Fruit fly (Drosophila melanogaster) whole organism, embryonic: ENCODE results near the gene RhoBTB.

Experiments
- B-H1 ChIP-seq: fragments of 200-800 bp; sonication (Bioruptor generic); IDR thresholded peaks from 3 replicates; pipeline ENCODE4 v1.3.6; 2022; ENCODE audit warnings: missing biosample characterization, missing genetic modification characterization
- CG10321 ChIP-seq: fragments of 200-800 bp; sonication (Bioruptor generic); IDR thresholded peaks from 2 replicates; pipeline ENCODE4 v1.3.6; 2022; ENCODE audit warnings: missing biosample characterization, missing genetic modification characterization
- CG12155 ChIP-seq: fragments of 200-800 bp; sonication (Bioruptor generic); optimal IDR thresholded peaks from 3 replicates; lab custom pipeline; 2016; ENCODE audit warnings: missing biosample characterization, missing genetic modification characterization
- CG13624 ChIP-seq: fragments of 200-800 bp; sonication (Bioruptor generic); optimal IDR thresholded peaks from 2 replicates; lab custom pipeline; 2016; ENCODE audit warnings: missing biosample characterization, missing genetic modification characterization
- CG13775 ChIP-seq: fragments of 200-800 bp; sonication (Bioruptor generic); optimal IDR thresholded peaks from 3 replicates; lab custom pipeline; 2017; ENCODE audit warnings: missing biosample characterization, mild to moderate bottlenecking, missing genetic modification characterization
- CG15479 ChIP-seq: fragments of 200-800 bp; sonication (Bioruptor generic); optimal IDR thresholded peaks from 3 replicates; lab custom pipeline; 2019; ENCODE audit warnings: missing biosample characterization, mild to moderate bottlenecking, missing genetic modification characterization, moderate library complexity
- CG1602 ChIP-seq: fragments of 200-800 bp; sonication (Bioruptor generic); optimal IDR thresholded peaks from 3 replicates; lab custom pipeline; 2016; ENCODE audit warnings: missing biosample characterization, missing genetic modification characterization
- CG1647 ChIP-seq: fragments of 200-800 bp; sonication (Bioruptor generic); optimal IDR thresholded peaks from 3 replicates; lab custom pipeline; 2016; ENCODE audit warnings: missing biosample characterization, missing genetic modification characterization
- CG32767 ChIP-seq: fragments of 200-800 bp; sonication (Bioruptor generic); IDR thresholded peaks from 2 replicates; pipeline ENCODE4 v1.3.6; 2022; ENCODE audit warnings: missing biosample characterization, missing genetic modification characterization
- CG34224 ChIP-seq: fragments of 200-800 bp; sonication (Bioruptor generic); IDR thresholded peaks from 3 replicates; pipeline ENCODE4 v1.3.6; 2022; ENCODE audit warnings: missing biosample characterization, missing genetic modification characterization; ENCODE audit not compliant: partially characterized antibody
- CG42726 ChIP-seq: fragments of 200-800 bp; sonication (Bioruptor generic); IDR thresholded peaks from 2 replicates; pipeline ENCODE4 v1.3.6; 2022; ENCODE audit warnings: missing biosample characterization, missing genetic modification characterization; ENCODE audit not compliant: partially characterized antibody
- CG4282 ChIP-seq: fragments of 200-800 bp; sonication (Bioruptor generic); optimal IDR thresholded peaks from 2 replicates; lab custom pipeline; 2016; ENCODE audit warnings: missing biosample characterization, missing genetic modification characterization
- CG4360 ChIP-seq: fragments of 200-800 bp; sonication (Bioruptor generic); IDR thresholded peaks from 2 replicates; pipeline ENCODE4 v1.3.6; 2022; ENCODE audit warnings: missing biosample characterization, missing genetic modification characterization
- CG4730 ChIP-seq: fragments of 200-800 bp; sonication (Bioruptor generic); IDR thresholded peaks from 2 replicates; pipeline ENCODE4 v1.3.6; 2022; ENCODE audit warnings: missing biosample characterization, missing genetic modification characterization
- CG7271 ChIP-seq: fragments of 200-800 bp; sonication (Bioruptor generic); optimal IDR thresholded peaks from 2 replicates; lab custom pipeline; 2018; ENCODE audit warnings: missing biosample characterization, mild to moderate bottlenecking, missing genetic modification characterization, moderate library complexity
- CG8924 ChIP-seq: fragments of 200-800 bp; optimal IDR thresholded peaks from 3 replicates; lab custom pipeline; 2019; ENCODE audit warnings: missing biosample characterization, mild to moderate bottlenecking, missing genetic modification characterization, moderate library complexity
- CG9609 ChIP-seq: fragments of 200-800 bp; sonication (Bioruptor generic); optimal IDR thresholded peaks from 3 replicates; lab custom pipeline; 2016; ENCODE audit warnings: missing biosample characterization, missing genetic modification characterization
- CG9876 ChIP-seq: fragments of 200-800 bp; sonication (Bioruptor generic); optimal IDR thresholded peaks from 2 replicates; lab custom pipeline; 2016; ENCODE audit warnings: missing biosample characterization, missing genetic modification characterization
- Camta ChIP-seq: fragments of 200-800 bp; sonication (Bioruptor generic); optimal IDR thresholded peaks from 2 replicates; lab custom pipeline; 2016; ENCODE audit warnings: missing biosample characterization, missing genetic modification characterization
- H15 ChIP-seq: fragments of 200-800 bp; sonication (Bioruptor generic); IDR thresholded peaks from 3 replicates; pipeline ENCODE4 v1.3.6; 2022; ENCODE audit warnings: missing biosample characterization, missing genetic modification characterization
- HLH4C ChIP-seq: fragments of 200-800 bp; sonication (Bioruptor generic); IDR thresholded peaks from 3 replicates; pipeline ENCODE4 v1.3.6; 2022; ENCODE audit warnings: missing biosample characterization, missing genetic modification characterization; ENCODE audit not compliant: partially characterized antibody
- Hmr ChIP-seq: fragments of 200-800 bp; sonication (Bioruptor generic); optimal IDR thresholded peaks from 3 replicates; lab custom pipeline; 2017; ENCODE audit warnings: mild to moderate bottlenecking, missing biosample characterization, missing genetic modification reagents, missing genetic modification characterization
- Hr3 ChIP-seq: fragments of 200-800 bp; sonication (Bioruptor generic); optimal IDR thresholded peaks from 3 replicates; lab custom pipeline; 2016; ENCODE audit warnings: missing biosample characterization, missing genetic modification characterization
- Kr ChIP-seq: fragments of 200-800 bp; sonication (Bioruptor generic); optimal IDR thresholded peaks from 2 replicates; lab custom pipeline; 2017; ENCODE audit warnings: missing biosample characterization, mild to moderate bottlenecking, missing genetic modification characterization
- Lhr ChIP-seq: fragments of 200-800 bp; sonication (Bioruptor generic); optimal IDR thresholded peaks from 3 replicates; lab custom pipeline; 2017; ENCODE audit warnings: mild to moderate bottlenecking, missing biosample characterization, missing genetic modification reagents, missing genetic modification characterization
- Lim3 ChIP-seq: fragments of 200-800 bp; sonication (Bioruptor generic); IDR thresholded peaks from 2 replicates; pipeline ENCODE4 v1.3.6; 2022; ENCODE audit warnings: missing biosample characterization, missing genetic modification characterization
- Lpt ChIP-seq: fragments of >200 bp; optimal IDR thresholded peaks from 2 replicates; lab custom pipeline; 2018; ENCODE audit warnings: missing biosample characterization, missing genetic modification characterization
- Pdp1 ChIP-seq, 2 experiments: fragments of 200-800 bp; sonication (Bioruptor generic); optimal IDR thresholded peaks; 3 replicates each; lab custom pipeline; 2016; ENCODE audit warnings: missing biosample characterization in 2 of 2, missing genetic modification characterization in 2 of 2, mild to moderate bottlenecking in 1 of 2, moderate library complexity in 1 of 2
- Side ChIP-seq: fragments of 200-800 bp; sonication (Bioruptor generic); optimal IDR thresholded peaks from 2 replicates; lab custom pipeline; 2016; ENCODE audit warnings: missing biosample characterization, missing genetic modification characterization
- Taf1 ChIP-seq: fragments of 200-800 bp; sonication (Bioruptor generic); IDR thresholded peaks from 2 replicates; pipeline ENCODE4 v1.3.6; 2022; ENCODE audit warnings: missing biosample characterization, missing genetic modification characterization
- Usf ChIP-seq: fragments of 200-800 bp; sonication (Bioruptor generic); optimal IDR thresholded peaks from 2 replicates; lab custom pipeline; 2017; ENCODE audit warnings: missing genotype, missing biosample characterization, missing genetic modification characterization
- YL-1 ChIP-seq: fragments of 200-800 bp; sonication (Bioruptor generic); optimal IDR thresholded peaks from 3 replicates; lab custom pipeline; 2017; ENCODE audit warnings: missing biosample characterization, mild to moderate bottlenecking, missing genetic modification characterization
- amos ChIP-seq: fragments of 200-800 bp; sonication (Bioruptor generic); IDR thresholded peaks from 2 replicates; pipeline ENCODE4 v1.3.6; 2022; ENCODE audit warnings: missing biosample characterization, missing genetic modification characterization; ENCODE audit not compliant: partially characterized antibody
- cad ChIP-seq: fragments of >200 bp; optimal IDR thresholded peaks from 2 replicates; lab custom pipeline; 2017; ENCODE audit warnings: missing biosample characterization, missing genetic modification characterization
- chn ChIP-seq: fragments of 200-800 bp; sonication (Bioruptor generic); optimal IDR thresholded peaks from 2 replicates; lab custom pipeline; 2016; ENCODE audit warnings: missing biosample characterization, missing genetic modification characterization
- crol ChIP-seq: fragments of 200-800 bp; sonication (Bioruptor generic); IDR thresholded peaks from 2 replicates; pipeline ENCODE4 v1.3.6; 2022; ENCODE audit warnings: missing biosample characterization, missing genetic modification characterization
- dan ChIP-seq: fragments of 200-800 bp; sonication (Bioruptor generic); IDR thresholded peaks from 2 replicates; pipeline ENCODE4 v1.3.6; 2022; ENCODE audit warnings: missing biosample characterization, missing genetic modification characterization
- en ChIP-seq: fragments of 200-800 bp; sonication (Bioruptor generic); optimal IDR thresholded peaks from 2 replicates; lab custom pipeline; 2016; ENCODE audit warnings: missing biosample characterization, missing genetic modification characterization
- fd102C ChIP-seq: fragments of 200-800 bp; sonication (Bioruptor generic); optimal IDR thresholded peaks from 2 replicates; lab custom pipeline; 2018; ENCODE audit warnings: missing biosample characterization, mild to moderate bottlenecking, missing genetic modification characterization, moderate library complexity
- grn ChIP-seq: fragments of 200-800 bp; sonication (Bioruptor generic); optimal IDR thresholded peaks from 3 replicates; lab custom pipeline; 2017; ENCODE audit warnings: missing biosample characterization, missing genetic modification characterization
- hb ChIP-seq: fragments of 200-800 bp; sonication (Bioruptor generic); IDR thresholded peaks from 3 replicates; pipeline ENCODE4 v1.3.6; 2022; ENCODE audit warnings: missing biosample characterization, missing genetic modification characterization; ENCODE audit not compliant: partially characterized antibody
- hkb ChIP-seq, 2 experiments: fragments of 200-800 bp in 1 of 2; fragments of >200 bp in 1 of 2; sonication (Bioruptor generic) in 1 of 2; IDR thresholded peaks in 1 of 2; optimal IDR thresholded peaks in 1 of 2; 2 replicates each; pipeline versions ENCODE4 v1.3.6 to Lab custom; 2017 to 2022; ENCODE audit warnings: missing biosample characterization in 1 of 2, missing genetic modification characterization in 1 of 2
- sens ChIP-seq: fragments of 200-800 bp; sonication (Bioruptor generic); peaks from one replicate; lab custom pipeline; 2016; ENCODE audit warnings: missing biosample characterization, missing genetic modification characterization
- sim ChIP-seq: fragments of 200-800 bp; sonication (Bioruptor generic); IDR thresholded peaks from 2 replicates; pipeline ENCODE4 v1.3.6; 2022; ENCODE audit warnings: missing biosample characterization, missing genetic modification characterization
- sob ChIP-seq: fragments of 200-800 bp; sonication (Bioruptor generic); IDR thresholded peaks from 2 replicates; pipeline ENCODE4 v1.3.6; 2022; ENCODE audit warnings: missing biosample characterization, missing genetic modification characterization
- tin ChIP-seq: fragments of 200-800 bp; sonication (Bioruptor generic); optimal IDR thresholded peaks from 3 replicates; lab custom pipeline; 2016; ENCODE audit warnings: missing biosample characterization, missing genetic modification characterization
- vnd ChIP-seq: fragments of 200-800 bp; sonication (Bioruptor generic); IDR thresholded peaks from 3 replicates; pipeline ENCODE4 v1.3.6; 2022; ENCODE audit warnings: missing biosample characterization, missing genetic modification characterization; ENCODE audit not compliant: partially characterized antibody
- wor ChIP-seq: fragments of 200-800 bp; sonication (Bioruptor generic); IDR thresholded peaks from 2 replicates; pipeline ENCODE4 v1.3.6; 2022; ENCODE audit warnings: missing biosample characterization, missing genetic modification characterization
- zfh1 ChIP-seq: fragments of 200-800 bp; sonication (Bioruptor generic); IDR thresholded peaks from 3 replicates; pipeline ENCODE4 v1.3.6; 2022; ENCODE audit warnings: missing biosample characterization, missing genetic modification characterization

Gene RhoBTB

DNA sequence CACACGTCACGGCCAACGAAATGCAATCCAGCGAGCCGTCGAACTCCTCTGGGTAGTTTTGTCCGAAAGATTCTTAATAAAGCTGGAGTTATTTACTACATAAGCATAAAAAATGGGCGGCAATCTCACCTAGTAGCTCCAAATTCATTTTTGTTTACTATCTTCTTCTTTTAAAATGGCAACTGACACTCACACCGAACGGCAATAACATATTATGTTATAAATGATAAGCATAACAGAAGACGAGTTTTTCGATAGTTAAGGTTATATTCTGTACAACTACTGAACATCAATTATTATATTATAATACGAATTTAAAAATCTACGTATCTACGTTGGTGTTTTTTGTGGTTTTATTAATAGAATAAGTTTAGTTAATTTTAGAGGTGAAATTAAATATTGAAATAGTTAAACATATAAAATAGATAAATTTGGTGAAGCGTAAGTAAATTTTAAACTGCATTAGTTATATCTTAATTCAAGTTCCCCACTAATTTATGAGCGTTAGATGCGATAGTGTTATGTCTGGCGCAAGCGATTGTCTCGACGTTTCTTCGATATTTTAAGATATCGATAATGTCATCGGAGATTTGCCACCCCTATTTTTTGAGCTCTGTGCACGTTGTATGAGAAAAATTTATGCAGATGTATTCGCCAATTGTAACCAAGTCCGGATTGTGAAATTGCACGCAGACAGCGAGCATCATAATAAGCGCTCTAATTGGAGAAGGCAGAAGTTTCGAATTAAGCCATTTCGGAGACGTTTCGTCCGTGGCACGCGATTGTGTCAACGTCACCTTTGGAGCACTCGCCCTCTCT lies 28.1 kb upstream of the RhoBTB start, which contains the start of the genes Rbbp5 and eRF1 (continued):
- 0 out of 2 replicates have a peak, but pooled peaks have one; percentile 31 for TF ChIP-seq CG10321
- no peak for TF ChIP-seq dan (GFP tag; lab: Robert Waterston, UW)
- peak; percentile 63; the same call in 2 of the 3 replicates for TF ChIP-seq B-H1 (GFP tag; lab: Robert Waterston, UW)
- no peak for TF ChIP-seq Kr
- TF ChIP-seq grn (GFP tag; lab: Kevin White, UChicago): no peak
- TF ChIP-seq Hr3: peak; percentile 76
- TF ChIP-seq Lhr (GFP tag; lab: Kevin White, UChicago): peak; percentile 56
- no peak for TF ChIP-seq cad (GFP tag; lab: Kevin White, UChicago)
- no peak for TF ChIP-seq en
- TF ChIP-seq wor: peak; percentile 47
- peak; percentile 89 for TF ChIP-seq vnd (GFP tag; lab: Robert Waterston, UW)
- peak; percentile 85 for TF ChIP-seq sob (GFP tag; lab: Robert Waterston, UW)
- TF ChIP-seq Lpt (GFP tag; lab: Kevin White, UChicago): no peak
- peak; percentile 38 for TF ChIP-seq CG9876 (GFP tag; lab: Kevin White, UChicago)
- peak; percentile 85 for TF ChIP-seq hb
- TF ChIP-seq Pdp1 (GFP tag; optimal IDR thresholded peaks at IDR 0.05; lab: Kevin White, UChicago): peak; percentile 53 to 61
- no peak for TF ChIP-seq CG7271 (tag; lab: Kevin White, UChicago)
- TF ChIP-seq CG12155: peak; percentile 78
- TF ChIP-seq Lim3 (GFP tag; lab: Robert Waterston, UW): no peak
- TF ChIP-seq Side (GFP tag; lab: Kevin White, UChicago): peak; percentile 47
- peak; percentile 55 for TF ChIP-seq CG9609
- peak; percentile 30 for TF ChIP-seq Camta (GFP tag; lab: Kevin White, UChicago)
- peak; percentile 86 for TF ChIP-seq HLH4C (GFP tag; lab: Robert Waterston, UW)
- TF ChIP-seq CG8924 (tag; lab: Kevin White, UChicago): peak; percentile 85
- peak; percentile 27 for TF ChIP-seq hkb (optimal IDR thresholded peaks at IDR 0.05; lab: Kevin White, UChicago)
- peak; percentile 66; the same call in 1 of the 2 replicates for TF ChIP-seq hkb (GFP tag; IDR thresholded peaks at IDR 0.05; lab: Robert Waterston, UW)
- peak; percentile 71 for TF ChIP-seq Hmr (GFP tag; lab: Kevin White, UChicago)
- TF ChIP-seq H15: peak; percentile 70; the same call in 1 of the 3 replicates
- TF ChIP-seq sim (GFP tag; lab: Robert Waterston, UW): no peak
- peak; percentile 93 for TF ChIP-seq CG42726
- no peak for TF ChIP-seq CG4282 (GFP tag; lab: Kevin White, UChicago)
- TF ChIP-seq fd102C: no peak
- TF ChIP-seq tin: peak; percentile 82
- peak; percentile 71 for TF ChIP-seq chn (GFP tag; lab: Kevin White, UChicago)
- TF ChIP-seq Usf (GFP tag; lab: Kevin White, UChicago): no peak
- TF ChIP-seq CG4730: peak; percentile 75
- peak; percentile 62 for TF ChIP-seq CG1647 (GFP tag; lab: Kevin White, UChicago)
- peak; percentile 96 for TF ChIP-seq amos (GFP tag; lab: Robert Waterston, UW)
- peak; percentile 70 for TF ChIP-seq Taf1
- TF ChIP-seq CG1602 (GFP tag; lab: Kevin White, UChicago): peak; percentile 57
- TF ChIP-seq CG13624: peak; percentile 68
- TF ChIP-seq zfh1 (GFP tag; lab: Robert Waterston, UW): peak; percentile 85
- peak; percentile 47 for TF ChIP-seq YL-1 (GFP tag; lab: Kevin White, UChicago)
- no peak for TF ChIP-seq CG4360 (GFP tag; lab: Robert Waterston, UW)
- no peak for TF ChIP-seq crol (GFP tag; lab: Robert Waterston, UW)
- peak; percentile 74 for TF ChIP-seq CG15479 (GFP tag; lab: Kevin White, UChicago)
- peak; percentile 78 for TF ChIP-seq CG13775
- peak; percentile 85 for TF ChIP-seq sens (GFP tag; lab: Kevin White, UChicago)
- no peak for TF ChIP-seq CG32767 (GFP tag; lab: Robert Waterston, UW)
- peak; percentile 85 for TF ChIP-seq CG34224 (GFP tag; lab: Robert Waterston, UW)
